Fruit fly (Drosophila melanogaster): ENCODE measurements around the gene Rpt3R.

Gene Rpt3R

dm6 chr3R:9705008-9705628 is 51.2 kb downstream of the Rpt3R start, which contains the start of gene Unc-115a (continued):
- TF ChIP-seq vnd (GFP tag; IDR thresholded peaks at IDR 0.05; ENCODE audit: partially characterized antibody), result no peak
- peak; percentile 29 for TF ChIP-seq bcd (GFP tag; optimal IDR thresholded peaks at IDR 0.05)
- no peak for TF ChIP-seq CG1529 (GFP tag; optimal IDR thresholded peaks at IDR 0.05)
- 0 out of 3 replicates have a peak, but pooled peaks have one; percentile 12 for TF ChIP-seq CG11093 (GFP tag; IDR thresholded peaks at IDR 0.05)
- TF ChIP-seq lola (GFP tag; optimal IDR thresholded peaks at IDR 0.05), result no peak
- TF ChIP-seq CG10147 (GFP tag; optimal IDR thresholded peaks at IDR 0.05), result peak; percentile 60
- no peak for TF ChIP-seq CG10366 (GFP tag; IDR thresholded peaks at IDR 0.05)
- no peak for TF ChIP-seq seq (GFP tag; IDR thresholded peaks at IDR 0.05)
- TF ChIP-seq gro (GFP tag; optimal IDR thresholded peaks at IDR 0.05), result peak; percentile 73
- TF ChIP-seq CG4854 (GFP tag; optimal IDR thresholded peaks at IDR 0.05), result no peak
- no peak for TF ChIP-seq knrl (GFP tag; IDR thresholded peaks at IDR 0.05; ENCODE audit: partially characterized antibody)
- TF ChIP-seq scrt (GFP tag; optimal IDR thresholded peaks at IDR 0.05), result peak; percentile 3
- TF ChIP-seq luna (GFP tag; optimal IDR thresholded peaks at IDR 0.05), result peak; percentile 8
- peak; percentile 97 for TF ChIP-seq pzg (GFP tag; optimal IDR thresholded peaks at IDR 0.05)
- no peak for TF ChIP-seq CG14441 (GFP tag; IDR thresholded peaks at IDR 0.05)
- TF ChIP-seq Hsf (GFP tag; optimal IDR thresholded peaks at IDR 0.05), result peak; percentile 51
- no peak for TF ChIP-seq chm (GFP tag; IDR thresholded peaks at IDR 0.05)
- TF ChIP-seq CG18262 (tag; optimal IDR thresholded peaks at IDR 0.05), result peak; percentile 34
- TF ChIP-seq Ada2b (GFP tag; IDR thresholded peaks at IDR 0.05), result no peak
- TF ChIP-seq CG18619 (GFP tag; optimal IDR thresholded peaks at IDR 0.05), result no peak
- no peak for TF ChIP-seq slp2 (GFP tag; optimal IDR thresholded peaks at IDR 0.05)
- TF ChIP-seq CG15601 (tag; optimal IDR thresholded peaks at IDR 0.05), result peak; percentile 73
- TF ChIP-seq Hand (GFP tag; optimal IDR thresholded peaks at IDR 0.05), result peak; percentile 28
- TF ChIP-seq toy (GFP tag; IDR thresholded peaks at IDR 0.05), result no peak
- no peak for TF ChIP-seq CG13894 (tag; optimal IDR thresholded peaks at IDR 0.05)
- TF ChIP-seq CG11560 (tag; IDR thresholded peaks at IDR 0.05), result no peak
- peak; percentile 38 for TF ChIP-seq kay (GFP tag; optimal IDR thresholded peaks at IDR 0.05)
- peak; percentile 61 for TF ChIP-seq repo (GFP tag; optimal IDR thresholded peaks at IDR 0.05)
- no peak for TF ChIP-seq Rx (GFP tag; IDR thresholded peaks at IDR 0.05)
- TF ChIP-seq CG4424 (GFP tag; optimal IDR thresholded peaks at IDR 0.05), result no peak
- peak; percentile 42 for TF ChIP-seq CG8944 (GFP tag; optimal IDR thresholded peaks at IDR 0.05)
- peak; percentile 12 for TF ChIP-seq tx (GFP tag; optimal IDR thresholded peaks at IDR 0.05)
- no peak for TF ChIP-seq CG3065 (GFP tag; optimal IDR thresholded peaks at IDR 0.05)
- TF ChIP-seq CG31365 (tag; optimal IDR thresholded peaks at IDR 0.05), result peak; percentile 42
- no peak for TF ChIP-seq br (optimal IDR thresholded peaks at IDR 0.05)
- TF ChIP-seq NC2β (GFP tag; optimal IDR thresholded peaks at IDR 0.05), result peak; percentile 31
- TF ChIP-seq cad (GFP tag; optimal IDR thresholded peaks at IDR 0.05), result no peak
- peak; percentile 76 for TF ChIP-seq nerfin-1 (tag; optimal IDR thresholded peaks at IDR 0.05)
- TF ChIP-seq emc (GFP tag; optimal IDR thresholded peaks at IDR 0.05), result no peak
- TF ChIP-seq MTF-1 (GFP tag; optimal IDR thresholded peaks at IDR 0.05; ENCODE audit: borderline replicate concordance), result peak; percentile 52
- peak; percentile 37 for TF ChIP-seq CG16863 (GFP tag; optimal IDR thresholded peaks at IDR 0.05)
- peak; percentile 31 for TF ChIP-seq maf-S (GFP tag; optimal IDR thresholded peaks at IDR 0.05)
- TF ChIP-seq CG1647 (GFP tag; optimal IDR thresholded peaks at IDR 0.05), result peak; percentile 36
- no peak for TF ChIP-seq lmd (GFP tag; IDR thresholded peaks at IDR 0.05)
- TF ChIP-seq pnt (GFP tag; optimal IDR thresholded peaks at IDR 0.05), result no peak
- TF ChIP-seq lbe (GFP tag; optimal IDR thresholded peaks at IDR 0.05), result peak; percentile 30
- TF ChIP-seq otp (GFP tag; IDR thresholded peaks at IDR 0.05), result no peak
- no peak for TF ChIP-seq ranshi (GFP tag; IDR thresholded peaks at IDR 0.05)
- TF ChIP-seq Antp (GFP tag; optimal IDR thresholded peaks at IDR 0.05), result peak; percentile 38
- TF ChIP-seq bowl (GFP tag; IDR thresholded peaks at IDR 0.05), result no peak
- no peak for TF ChIP-seq CG8478 (optimal IDR thresholded peaks at IDR 0.05)
- TF ChIP-seq az2 (GFP tag; optimal IDR thresholded peaks at IDR 0.05), result no peak
- TF ChIP-seq h (optimal IDR thresholded peaks at IDR 0.05), result no peak
